Worm (Caenorhabditis elegans): Measurements from ENCODE around the gene msra-1.

DNA sequence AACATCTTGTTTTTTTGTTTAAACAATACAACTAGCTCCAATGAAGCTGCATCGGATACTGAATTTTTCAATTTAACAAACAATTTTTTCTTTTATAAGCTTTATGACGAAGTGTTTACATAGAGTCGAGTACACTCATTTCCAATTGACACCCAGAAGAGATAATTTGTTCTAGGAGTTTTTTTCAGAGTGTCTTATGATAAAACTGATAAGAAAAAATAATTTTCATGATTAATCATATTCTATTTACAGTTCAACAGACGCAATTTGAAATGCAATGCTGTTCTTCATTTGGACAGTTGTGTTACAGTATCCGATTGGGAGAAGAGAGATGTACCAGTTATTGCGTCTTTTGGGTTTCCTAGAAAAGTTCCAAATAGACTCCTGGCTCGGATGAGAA, 18.1 kb upstream of the msra-1 start:
- TF ChIP-seq elt-3 (tag; optimal IDR thresholded peaks at IDR 0.05) (no peak), mab-5 (tag; optimal IDR thresholded peaks at IDR 0.05) (no peak)

All from whole organism, mixed stage, embryonic.